Worm (Caenorhabditis elegans) whole organism, L4/young adult: ENCODE measurements around the gene best-6.

Experiments
- dao-5 ChIP-seq: sonication (generic microtip); optimal IDR thresholded peaks from 2 replicates; lab custom pipeline; 2016; ENCODE audit warnings: missing genotype, missing genetic modification characterization, moderate library complexity, missing compliant biosample characterization
- him-1 ChIP-seq: sonication (generic microtip); optimal IDR thresholded peaks from 2 replicates; lab custom pipeline; 2016; ENCODE audit warnings: missing genotype, missing genetic modification reagents, missing genetic modification characterization, missing compliant biosample characterization

DNA sequence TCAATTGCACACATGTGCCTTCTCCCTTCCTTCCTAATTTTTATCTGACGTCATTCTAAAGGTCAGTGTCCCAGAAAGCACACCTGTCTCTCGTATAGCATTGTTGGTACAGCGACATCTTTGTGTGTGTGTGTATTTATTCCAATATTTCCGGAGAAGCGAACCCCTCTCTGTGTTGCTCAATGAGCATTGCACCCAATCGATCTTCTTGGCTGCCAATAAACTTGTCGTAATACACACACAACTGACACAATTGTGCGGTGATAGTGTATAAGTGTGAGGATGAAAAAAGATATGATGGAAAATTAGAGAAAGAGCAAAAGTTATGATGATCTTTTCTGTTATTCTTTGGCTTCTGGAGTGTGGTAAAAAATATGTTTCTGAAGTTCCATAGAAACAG lies 47.7 kb upstream of the best-6 start:
- TF ChIP-seq him-1 (tag; lab: Kevin White, UChicago) (no peak), dao-5 (tag; lab: Kevin White, UChicago) (no peak)
